Fruit fly (Drosophila melanogaster) whole organism, embryonic: Measurements from ENCODE around the gene CG32202.
A peak's percentile ranks its signal among the peaks of the same experiment; 100 is the strongest.

ENCODE experiments used
- CG1024 ChIP-seq: fragments of 200-800 bp; sonication (Bioruptor generic); IDR thresholded peaks from 2 replicates; pipeline ENCODE4 v1.3.6; 2022; ENCODE audit warnings: missing biosample characterization, missing genetic modification characterization
- CG12104 ChIP-seq: fragments of 200-800 bp; sonication (Bioruptor generic); optimal IDR thresholded peaks from 3 replicates; lab custom pipeline; 2016; ENCODE audit warnings: missing biosample characterization, missing genetic modification characterization
- CG12236 ChIP-seq: fragments of 200-800 bp; sonication (Bioruptor generic); optimal IDR thresholded peaks from 2 replicates; lab custom pipeline; 2016; ENCODE audit warnings: missing biosample characterization, missing genetic modification characterization
- CG13296 ChIP-seq: fragments of 200-800 bp; sonication (Bioruptor generic); optimal IDR thresholded peaks from 3 replicates; lab custom pipeline; 2018; ENCODE audit warnings: missing biosample characterization, mild to moderate bottlenecking, missing genetic modification characterization
- CG14441 ChIP-seq: fragments of 200-800 bp; sonication (Bioruptor generic); IDR thresholded peaks from 2 replicates; pipeline ENCODE4 v1.3.6; 2022; ENCODE audit warnings: missing biosample characterization, missing genetic modification characterization
- CG15514 ChIP-seq: fragments of 200-800 bp; sonication (Bioruptor generic); optimal IDR thresholded peaks from 3 replicates; lab custom pipeline; 2017; ENCODE audit warnings: missing biosample characterization, missing genetic modification characterization, mild to moderate bottlenecking, moderate library complexity, missing genetic modification reagents
- CG17568 ChIP-seq: fragments of 200-800 bp; sonication (Bioruptor generic); optimal IDR thresholded peaks from 2 replicates; lab custom pipeline; 2018; ENCODE audit warnings: missing biosample characterization, mild to moderate bottlenecking, missing genetic modification characterization, moderate library complexity
- CG18011 ChIP-seq: fragments of 200-800 bp; sonication (Bioruptor generic); optimal IDR thresholded peaks from 2 replicates; lab custom pipeline; 2017; ENCODE audit warnings: missing biosample characterization, missing genetic modification characterization, mild to moderate bottlenecking, moderate library complexity, missing genotype
- CG18619 ChIP-seq: fragments of 200-800 bp; sonication (Bioruptor generic); optimal IDR thresholded peaks from 3 replicates; lab custom pipeline; 2017; ENCODE audit warnings: missing biosample characterization, mild to moderate bottlenecking, missing genetic modification characterization
- CG2889 ChIP-seq: fragments of 200-800 bp; sonication (Bioruptor generic); IDR thresholded peaks from 3 replicates; pipeline ENCODE4 v1.3.6; 2022; ENCODE audit warnings: missing biosample characterization, missing genetic modification characterization
- CG34376 ChIP-seq: fragments of 200-800 bp; sonication (Bioruptor generic); optimal IDR thresholded peaks from 2 replicates; lab custom pipeline; 2018; ENCODE audit warnings: missing biosample characterization, mild to moderate bottlenecking, missing genetic modification characterization
- CG4404 ChIP-seq: fragments of 200-800 bp; sonication (Bioruptor generic); IDR thresholded peaks from 2 replicates; pipeline ENCODE4 v1.3.6; 2022; ENCODE audit warnings: missing biosample characterization, missing genetic modification characterization
- CG5245 ChIP-seq: fragments of 200-800 bp; sonication (Bioruptor generic); optimal IDR thresholded peaks from 3 replicates; lab custom pipeline; 2016; ENCODE audit warnings: missing biosample characterization, missing genetic modification characterization
- CG7372 ChIP-seq: fragments of 200-800 bp; sonication (Bioruptor generic); IDR thresholded peaks from 2 replicates; pipeline ENCODE4 v1.3.6; 2022; ENCODE audit warnings: missing biosample characterization, missing genetic modification characterization
- CG8359 ChIP-seq: fragments of 200-800 bp; sonication (Bioruptor generic); optimal IDR thresholded peaks from 2 replicates; lab custom pipeline; 2017; ENCODE audit warnings: missing biosample characterization, mild to moderate bottlenecking, missing genetic modification characterization, borderline replicate concordance
- Fer1 ChIP-seq: fragments of 200-800 bp; sonication (Bioruptor generic); optimal IDR thresholded peaks from 2 replicates; lab custom pipeline; 2017; ENCODE audit warnings: missing biosample characterization, mild to moderate bottlenecking, missing genetic modification characterization
- GATAe ChIP-seq: fragments of 200-800 bp; sonication (Bioruptor generic); conservative IDR thresholded peaks from 2 replicates; pipeline ENCODE4 v1.3.6; 2022; ENCODE audit warnings: missing biosample characterization, missing genetic modification characterization
- HmgZ ChIP-seq: fragments of 200-800 bp; sonication (Bioruptor generic); optimal IDR thresholded peaks from 2 replicates; lab custom pipeline; 2018; ENCODE audit warnings: missing biosample characterization, mild to moderate bottlenecking, missing genetic modification characterization
- Hmr ChIP-seq: fragments of 200-800 bp; sonication (Bioruptor generic); optimal IDR thresholded peaks from 3 replicates; lab custom pipeline; 2017; ENCODE audit warnings: mild to moderate bottlenecking, missing biosample characterization, missing genetic modification reagents, missing genetic modification characterization
- Med ChIP-seq: fragments of 200-800 bp; sonication (Bioruptor generic); peaks from one replicate; lab custom pipeline; 2016; ENCODE audit warnings: missing biosample characterization, missing genetic modification characterization, mild to moderate bottlenecking, inconsistent platforms, moderate library complexity
- NC2β ChIP-seq: fragments of 200-800 bp; sonication (Bioruptor generic); optimal IDR thresholded peaks from 2 replicates; lab custom pipeline; 2016; ENCODE audit warnings: missing biosample characterization, missing genetic modification characterization
- Nf-YA ChIP-seq: fragments of 200-800 bp; sonication (Bioruptor generic); IDR thresholded peaks from 2 replicates; pipeline ENCODE4 v1.3.6; 2022; ENCODE audit warnings: missing biosample characterization, missing genetic modification characterization
- PHDP ChIP-seq: fragments of 200-800 bp; sonication (Bioruptor generic); optimal IDR thresholded peaks from 3 replicates; lab custom pipeline; 2018; ENCODE audit warnings: missing biosample characterization, mild to moderate bottlenecking, missing genetic modification characterization, moderate library complexity
- Vsx1 ChIP-seq: fragments of 200-800 bp; sonication (Bioruptor generic); optimal IDR thresholded peaks from 2 replicates; lab custom pipeline; 2017; ENCODE audit warnings: missing biosample characterization, mild to moderate bottlenecking, missing genetic modification characterization, missing genetic modification reagents
- caup ChIP-seq: fragments of 200-800 bp; sonication (Bioruptor generic); optimal IDR thresholded peaks from 3 replicates; lab custom pipeline; 2017; ENCODE audit warnings: missing biosample characterization, mild to moderate bottlenecking, missing genetic modification characterization, moderate library complexity; ENCODE audit not compliant: severe bottlenecking
- chinmo ChIP-seq: fragments of 200-800 bp; sonication (Bioruptor generic); IDR thresholded peaks from 4 replicates; pipeline ENCODE4 v1.3.6; 2022; ENCODE audit warnings: missing biosample characterization, missing genetic modification characterization; ENCODE audit not compliant: partially characterized antibody
- corto ChIP-seq: fragments of 200-800 bp; sonication (Bioruptor generic); optimal IDR thresholded peaks from 2 replicates; lab custom pipeline; 2016; ENCODE audit warnings: missing biosample characterization, mild to moderate bottlenecking, missing genetic modification characterization, moderate library complexity
- cwo ChIP-seq: fragments of 200-800 bp; sonication (Bioruptor generic); optimal IDR thresholded peaks from 3 replicates; lab custom pipeline; 2017; ENCODE audit warnings: missing biosample characterization, missing genetic modification characterization, mild to moderate bottlenecking, moderate library complexity, missing genetic modification reagents
- esg ChIP-seq: fragments of 200-800 bp; sonication (Bioruptor generic); conservative IDR thresholded peaks from 2 replicates; pipeline ENCODE4 v1.3.6; 2022; ENCODE audit warnings: missing biosample characterization, missing genetic modification characterization
- grn ChIP-seq: fragments of 200-800 bp; sonication (Bioruptor generic); optimal IDR thresholded peaks from 3 replicates; lab custom pipeline; 2017; ENCODE audit warnings: missing biosample characterization, missing genetic modification characterization
- kay ChIP-seq: fragments of 200-800 bp; sonication (Bioruptor generic); optimal IDR thresholded peaks from 2 replicates; lab custom pipeline; 2016; ENCODE audit warnings: missing biosample characterization, missing genetic modification characterization
- lab ChIP-seq: fragments of 200-800 bp; sonication (Bioruptor generic); optimal IDR thresholded peaks from 3 replicates; lab custom pipeline; 2017; ENCODE audit warnings: missing biosample characterization, missing genetic modification characterization, mild to moderate bottlenecking, moderate library complexity, missing genetic modification reagents
- lola ChIP-seq, 3 experiments: fragments of >200 bp in 2 of 3; fragments of 200-800 bp in 1 of 3; sonication (Bioruptor generic) in 1 of 3; optimal IDR thresholded peaks; 2 replicates each; lab custom pipeline; 2017 to 2019; ENCODE audit warnings: missing biosample characterization in 3 of 3, missing genetic modification characterization in 3 of 3, mild to moderate bottlenecking in 1 of 3, moderate library complexity in 1 of 3
- nmo ChIP-seq: fragments of 200-800 bp; sonication (Bioruptor generic); optimal IDR thresholded peaks from 2 replicates; lab custom pipeline; 2018; ENCODE audit warnings: missing biosample characterization, mild to moderate bottlenecking, missing genetic modification characterization, moderate library complexity
- pnt ChIP-seq: fragments of 200-800 bp; sonication (Bioruptor generic); optimal IDR thresholded peaks from 3 replicates; lab custom pipeline; 2016; ENCODE audit warnings: missing biosample characterization, missing genetic modification characterization
- pzg ChIP-seq: fragments of 200-800 bp; sonication (Bioruptor generic); optimal IDR thresholded peaks from 3 replicates; lab custom pipeline; 2018; ENCODE audit warnings: missing biosample characterization, mild to moderate bottlenecking, missing genetic modification characterization, moderate library complexity
- rib ChIP-seq: fragments of 200-800 bp; sonication (Bioruptor generic); IDR thresholded peaks from 2 replicates; pipeline ENCODE4 v1.3.6; 2022; ENCODE audit warnings: missing biosample characterization, missing genetic modification characterization
- sc ChIP-seq, 3 experiments: fragments of >200 bp in 2 of 3; fragments of 200-800 bp in 1 of 3; sonication (Bioruptor generic) in 1 of 3; optimal IDR thresholded peaks; 2 replicates in 2 of 3; 3 replicates in 1 of 3; lab custom pipeline; 2017; ENCODE audit warnings: mild to moderate bottlenecking in 1 of 3, missing biosample characterization in 1 of 3, missing genetic modification characterization in 1 of 3, missing genetic modification reagents in 1 of 3
- sd ChIP-seq: fragments of 200-800 bp; sonication (Bioruptor generic); optimal IDR thresholded peaks from 3 replicates; lab custom pipeline; 2018; ENCODE audit warnings: missing biosample characterization, mild to moderate bottlenecking, missing genetic modification characterization, moderate library complexity
- sens-2 ChIP-seq: fragments of 200-800 bp; sonication (Bioruptor generic); IDR thresholded peaks from 2 replicates; pipeline ENCODE4 v1.3.6; 2022; ENCODE audit warnings: missing biosample characterization, missing genetic modification characterization
- sob ChIP-seq: fragments of 200-800 bp; sonication (Bioruptor generic); IDR thresholded peaks from 2 replicates; pipeline ENCODE4 v1.3.6; 2022; ENCODE audit warnings: missing biosample characterization, missing genetic modification characterization
- sqz ChIP-seq: fragments of 200-800 bp; sonication (Bioruptor generic); optimal IDR thresholded peaks from 3 replicates; lab custom pipeline; 2018; ENCODE audit warnings: missing biosample characterization, mild to moderate bottlenecking, missing genetic modification characterization
- sug ChIP-seq: fragments of 200-800 bp; optimal IDR thresholded peaks from 2 replicates; lab custom pipeline; 2019; ENCODE audit warnings: missing biosample characterization, mild to moderate bottlenecking, missing genetic modification characterization, moderate library complexity
- ttk ChIP-seq: fragments of 200-800 bp; sonication (Bioruptor generic); IDR thresholded peaks from 2 replicates; pipeline ENCODE4 v2.1.2; 2022; ENCODE audit warnings: missing biosample characterization, missing genetic modification characterization
- tx ChIP-seq: fragments of 200-800 bp; sonication (Bioruptor generic); optimal IDR thresholded peaks from 2 replicates; lab custom pipeline; 2016; ENCODE audit warnings: missing biosample characterization, missing genetic modification characterization

Gene CG32202

dm6 chr3L:18681550-18682217, at the start of gene CG32202, which contains the start of gene Sgf11 (continued):
- no peak for TF ChIP-seq CG2889 (GFP tag; lab: Robert Waterston, UW)

dm6 chr3L:18632187-18632635, 49.8 kb upstream of the CG32202 start:
- TF ChIP-seq Med (GFP tag; lab: Kevin White, UChicago) (peak; percentile 8), pnt (GFP tag; lab: Kevin White, UChicago) (no peak), CG17568 (GFP tag; lab: Kevin White, UChicago) (peak; percentile 35), sens-2 (GFP tag; lab: Robert Waterston, UW) (no peak), lola (GFP tag; optimal IDR thresholded peaks at IDR 0.05; lab: Kevin White, UChicago) (no peak), Hmr (GFP tag; lab: Kevin White, UChicago) (peak; percentile 3), sug (tag; lab: Kevin White, UChicago) (peak; percentile 56), sqz (peak; percentile 12), lab (GFP tag; lab: Kevin White, UChicago) (peak; percentile 17), CG15514 (GFP tag; lab: Kevin White, UChicago) (peak; percentile 5), chinmo (GFP tag; lab: Robert Waterston, UW) (0 out of 4 replicates have a peak, but pooled peaks have one; percentile 57), Fer1 (peak; percentile 11), grn (GFP tag; lab: Kevin White, UChicago) (peak; percentile 57), CG1024 (no peak), HmgZ (tag; lab: Kevin White, UChicago) (peak; percentile 32), GATAe (GFP tag; lab: Robert Waterston, UW) (peak; percentile 32; the same call in 1 of the 2 replicates), sob (GFP tag; lab: Robert Waterston, UW) (peak; percentile 28; the same call in 1 of the 2 replicates), CG5245 (no peak), sd (tag; lab: Kevin White, UChicago) (peak; percentile 52), nmo (GFP tag; lab: Kevin White, UChicago) (no peak), pzg (GFP tag; lab: Kevin White, UChicago) (no peak), corto (GFP tag; lab: Kevin White, UChicago) (peak; percentile 17), CG34376 (GFP tag; lab: Kevin White, UChicago) (peak; percentile 39), cwo (GFP tag; lab: Kevin White, UChicago) (peak; percentile 67), NC2β (no peak)

dm6 chr3L:18633084-18633483, 48.9 kb upstream of the CG32202 start:
- TF ChIP-seq CG8359 (GFP tag; lab: Kevin White, UChicago) (no peak), tx (GFP tag; lab: Kevin White, UChicago) (no peak), CG14441 (peak; percentile 36; the same call in 1 of the 2 replicates), CG7372 (GFP tag; lab: Robert Waterston, UW) (no peak), GATAe (GFP tag; lab: Robert Waterston, UW) (0 out of 2 replicates have a peak, but pooled peaks have one; percentile 11), HmgZ (tag; lab: Kevin White, UChicago) (peak; percentile 11), Nf-YA (GFP tag; lab: Robert Waterston, UW) (no peak), ttk (GFP tag; lab: Robert Waterston, UW) (no peak; the same call in 1 of the 2 replicates), nmo (GFP tag; lab: Kevin White, UChicago) (no peak), caup (peak; percentile 67), CG13296 (GFP tag; lab: Kevin White, UChicago) (no peak), sob (GFP tag; lab: Robert Waterston, UW) (no peak), CG18011 (GFP tag; lab: Kevin White, UChicago) (peak; percentile 2), CG18619 (GFP tag; lab: Kevin White, UChicago) (peak; percentile 3), PHDP (tag; lab: Kevin White, UChicago) (no peak), CG4404 (GFP tag; lab: Robert Waterston, UW) (no peak), CG12236 (no peak), CG12104 (no peak), esg (GFP tag; lab: Robert Waterston, UW) (no peak), sc (optimal IDR thresholded peaks at IDR 0.05; lab: Kevin White, UChicago) (no peak), sc (GFP tag; optimal IDR thresholded peaks at IDR 0.05; lab: Kevin White, UChicago) (no peak), Vsx1 (GFP tag; lab: Kevin White, UChicago) (peak; percentile 51), kay (GFP tag; lab: Kevin White, UChicago) (no peak), rib (GFP tag; lab: Robert Waterston, UW) (no peak)
